Worm (Caenorhabditis elegans) whole organism, L2 larva: ENCODE results near the gene seu-1.
A peak's percentile ranks its signal among the peaks of the same experiment; 100 is the strongest.

Experiments used
- C34F6.9 ChIP-seq: fragments of 150-350 bp; optimal IDR thresholded peaks from 2 replicates; lab custom pipeline; 2014; ENCODE audit warnings: missing biosample characterization, missing genetic modification characterization
- F13H6.1 ChIP-seq: sonication (generic microtip); optimal IDR thresholded peaks from 2 replicates; lab custom pipeline; 2016; ENCODE audit warnings: missing genetic modification characterization, missing compliant biosample characterization
- R02D3.7 ChIP-seq: fragments of 150-350 bp; optimal IDR thresholded peaks from 2 replicates; lab custom pipeline; 2014; ENCODE audit warnings: missing biosample characterization, missing genetic modification characterization
- Y55F3AM.14 ChIP-seq: fragments of 200-800 bp; sonication (Bioruptor generic); optimal IDR thresholded peaks from 2 replicates; lab custom pipeline; 2018; ENCODE audit warnings: mild to moderate bottlenecking, missing genetic modification characterization, missing compliant biosample characterization
- ZK546.5 ChIP-seq: sonication (generic microtip); optimal IDR thresholded peaks from 2 replicates; lab custom pipeline; 2017; ENCODE audit warnings: missing biosample characterization, missing genetic modification characterization
- alr-1 ChIP-seq: fragments of 150-350 bp; optimal IDR thresholded peaks from 2 replicates; lab custom pipeline; 2014; ENCODE audit warnings: missing biosample characterization, missing genetic modification characterization
- aly-2 ChIP-seq: fragments of 150-350 bp; optimal IDR thresholded peaks from 2 replicates; lab custom pipeline; 2014; ENCODE audit warnings: missing biosample characterization, missing genetic modification characterization
- ama-1 ChIP-seq: fragments of 150-350 bp; optimal IDR thresholded peaks from 2 replicates; lab custom pipeline; 2018; ENCODE audit warnings: inconsistent platforms
- blmp-1 ChIP-seq: sonication (generic microtip); optimal IDR thresholded peaks from 2 replicates; lab custom pipeline; 2017; ENCODE audit warnings: missing genetic modification characterization, mild to moderate bottlenecking, missing compliant biosample characterization, antibody characterized with exemption, moderate library complexity; ENCODE audit not compliant: insufficient read depth
- ceh-16 ChIP-seq: fragments of 150-350 bp; optimal IDR thresholded peaks from 2 replicates; lab custom pipeline; 2014; ENCODE audit warnings: missing biosample characterization, missing genetic modification characterization
- ceh-82 ChIP-seq: fragments of 150-350 bp; optimal IDR thresholded peaks from 2 replicates; lab custom pipeline; 2014; ENCODE audit warnings: missing biosample characterization, missing genetic modification characterization
- crh-2 ChIP-seq: sonication (generic microtip); optimal IDR thresholded peaks from 2 replicates; lab custom pipeline; 2017; ENCODE audit warnings: missing biosample characterization, missing genetic modification characterization
- dmd-4 ChIP-seq: sonication (generic microtip); optimal IDR thresholded peaks from 2 replicates; lab custom pipeline; 2017; ENCODE audit warnings: missing biosample characterization, missing genetic modification characterization
- egl-27 ChIP-seq: sonication (generic microtip); optimal IDR thresholded peaks from 3 replicates; lab custom pipeline; 2017; ENCODE audit warnings: missing biosample characterization, missing genetic modification reagents, missing genetic modification characterization
- elt-3 ChIP-seq: sonication (generic microtip); optimal IDR thresholded peaks from 2 replicates; lab custom pipeline; 2017; ENCODE audit warnings: missing biosample characterization, missing genetic modification characterization
- fos-1 ChIP-seq: fragments of 150-350 bp; optimal IDR thresholded peaks from 2 replicates; lab custom pipeline; 2014; ENCODE audit warnings: missing biosample characterization, missing genetic modification characterization
- gmeb-1 ChIP-seq: fragments of 150-350 bp; optimal IDR thresholded peaks from 2 replicates; lab custom pipeline; 2014; ENCODE audit warnings: missing biosample characterization, missing genetic modification characterization
- lin-39 ChIP-seq: fragments of 150-350 bp; optimal IDR thresholded peaks from 2 replicates; lab custom pipeline; 2014; ENCODE audit warnings: missing biosample characterization, missing genetic modification reagents, missing genetic modification characterization
- lsy-2 ChIP-seq, 2 experiments: fragments of 150-350 bp in 1 of 2; sonication (generic microtip) in 1 of 2; optimal IDR thresholded peaks; 2 replicates each; lab custom pipeline; 2014 to 2017; ENCODE audit warnings: missing biosample characterization in 2 of 2, missing genetic modification characterization in 2 of 2
- mbf-1 ChIP-seq: sonication (generic microtip); optimal IDR thresholded peaks from 2 replicates; lab custom pipeline; 2017; ENCODE audit warnings: missing biosample characterization, missing genetic modification characterization
- mdl-1 ChIP-seq, 2 experiments: fragments of 150-350 bp in 1 of 2; sonication (generic microtip) in 1 of 2; optimal IDR thresholded peaks; 2 replicates each; lab custom pipeline; 2017; ENCODE audit warnings: missing biosample characterization in 2 of 2, missing genetic modification characterization in 2 of 2
- nhr-10 ChIP-seq: sonication (generic microtip); optimal IDR thresholded peaks from 2 replicates; lab custom pipeline; 2017; ENCODE audit warnings: missing biosample characterization, missing genetic modification characterization
- nhr-11 ChIP-seq: fragments of 150-350 bp; optimal IDR thresholded peaks from 2 replicates; lab custom pipeline; 2014; ENCODE audit warnings: missing biosample characterization, missing genetic modification characterization
- nhr-129 ChIP-seq: fragments of 150-350 bp; optimal IDR thresholded peaks from 2 replicates; lab custom pipeline; 2014; ENCODE audit warnings: missing biosample characterization, missing genetic modification characterization
- nhr-21 ChIP-seq: fragments of 150-350 bp; optimal IDR thresholded peaks from 2 replicates; lab custom pipeline; 2014; ENCODE audit warnings: missing biosample characterization, missing genetic modification characterization
- nhr-23 ChIP-seq: fragments of 150-350 bp; optimal IDR thresholded peaks from 2 replicates; lab custom pipeline; 2014; ENCODE audit warnings: missing biosample characterization, missing genetic modification reagents, missing genetic modification characterization
- nhr-237 ChIP-seq: fragments of 150-350 bp; optimal IDR thresholded peaks from 2 replicates; lab custom pipeline; 2014; ENCODE audit warnings: missing biosample characterization, missing genetic modification characterization
- nhr-6 ChIP-seq: fragments of 150-350 bp; optimal IDR thresholded peaks from 2 replicates; lab custom pipeline; 2014; ENCODE audit warnings: missing biosample characterization, missing genetic modification characterization
- peb-1 ChIP-seq: fragments of 150-350 bp; optimal IDR thresholded peaks from 2 replicates; lab custom pipeline; 2014; ENCODE audit warnings: missing biosample characterization, missing genetic modification characterization
- sem-4 ChIP-seq: fragments of 150-350 bp; optimal IDR thresholded peaks from 2 replicates; lab custom pipeline; 2014; ENCODE audit warnings: missing biosample characterization, missing genetic modification reagents, missing genetic modification characterization
- skn-1 ChIP-seq: sonication (generic microtip); optimal IDR thresholded peaks from 2 replicates; lab custom pipeline; 2017; ENCODE audit warnings: missing biosample characterization, missing genetic modification characterization
- sma-3 ChIP-seq: sonication (generic microtip); optimal IDR thresholded peaks from 2 replicates; lab custom pipeline; 2016; ENCODE audit warnings: missing genetic modification reagents, missing genetic modification characterization, missing compliant biosample characterization
- sma-9 ChIP-seq, 2 experiments: fragments of 150-350 bp in 1 of 2; sonication (generic microtip) in 1 of 2; optimal IDR thresholded peaks; 2 replicates each; lab custom pipeline; 2014 to 2016; ENCODE audit warnings: missing genetic modification characterization in 2 of 2, mild to moderate bottlenecking in 1 of 2, missing biosample characterization in 1 of 2, missing compliant biosample characterization in 1 of 2, missing genetic modification reagents in 1 of 2, moderate library complexity in 1 of 2
- snpc-4 ChIP-seq: fragments of 150-350 bp; optimal IDR thresholded peaks from 2 replicates; lab custom pipeline; 2014; ENCODE audit warnings: missing biosample characterization, missing genetic modification characterization
- unc-55 ChIP-seq: fragments of 150-350 bp; sonication (generic microtip); optimal IDR thresholded peaks from 3 replicates; lab custom pipeline; 2014; ENCODE audit warnings: missing biosample characterization, missing genetic modification reagents, missing genetic modification characterization
- unc-62 ChIP-seq: fragments of 150-350 bp; optimal IDR thresholded peaks from 2 replicates; lab custom pipeline; 2014; ENCODE audit warnings: missing biosample characterization, missing genetic modification reagents, missing genetic modification characterization
- zag-1 ChIP-seq: fragments of 150-350 bp; optimal IDR thresholded peaks from 2 replicates; lab custom pipeline; 2014; ENCODE audit warnings: missing biosample characterization, missing genetic modification characterization
- ztf-1 ChIP-seq: fragments of 200-800 bp; sonication (Bioruptor generic); conservative IDR thresholded peaks from 2 replicates; pipeline ENCODE4 v1.3.6; 2022; ENCODE audit warnings: missing genetic modification characterization, missing compliant biosample characterization
- ztf-11 ChIP-seq: sonication (generic microtip); optimal IDR thresholded peaks from 2 replicates; lab custom pipeline; 2017; ENCODE audit warnings: missing biosample characterization, missing genetic modification characterization
- ztf-4 ChIP-seq: fragments of 150-350 bp; optimal IDR thresholded peaks from 2 replicates; lab custom pipeline; 2014; ENCODE audit warnings: missing biosample characterization, missing genetic modification characterization

The seu-1 gene

ce11 chrIV:6328198-6328597 lies 1.2 kb upstream of the seu-1 start:
- TF ChIP-seq mbf-1 (tag; lab: Kevin White, UChicago): no peak
- no peak for TF ChIP-seq C34F6.9
- TF ChIP-seq alr-1 (tag; lab: Kevin White, UChicago): no peak
- no peak for TF ChIP-seq snpc-4 (tag; lab: Kevin White, UChicago)
- no peak for TF ChIP-seq blmp-1 (tag; lab: Kevin White, UChicago)
- TF ChIP-seq ama-1 (lab: Kevin White, UChicago): no peak
- TF ChIP-seq ZK546.5: no peak
- TF ChIP-seq egl-27: no peak
- no peak for TF ChIP-seq zag-1 (tag; lab: Kevin White, UChicago)
- TF ChIP-seq dmd-4 (tag; lab: Kevin White, UChicago): no peak
- TF ChIP-seq ceh-16 (tag; lab: Kevin White, UChicago): no peak
- no peak for TF ChIP-seq aly-2 (tag; lab: Kevin White, UChicago)
- no peak for TF ChIP-seq lsy-2 (tag; optimal IDR thresholded peaks at IDR 0.05; lab: Kevin White, UChicago)
- no peak for TF ChIP-seq ztf-11 (tag; lab: Kevin White, UChicago)
- no peak for TF ChIP-seq sem-4 (tag; lab: Kevin White, UChicago)
- TF ChIP-seq nhr-23 (tag; lab: Kevin White, UChicago): no peak

ce11 chrIV:6330790-6331189 lies 1.4 kb downstream of the seu-1 start:
- TF ChIP-seq dmd-4 (tag; lab: Kevin White, UChicago) (no peak), fos-1 (tag; lab: Kevin White, UChicago) (peak; percentile 68), mbf-1 (tag; lab: Kevin White, UChicago) (no peak), sem-4 (tag; lab: Kevin White, UChicago) (no peak), lin-39 (no peak), crh-2 (tag; lab: Kevin White, UChicago) (no peak)

ce11 chrIV:6333915-6334314 lies 4.5 kb downstream of the seu-1 start, which contains the start of gene blos-2:
Gene blos-2, plus strand, starts transcription at chrIV:6334215.
- TF ChIP-seq lsy-2 (tag; optimal IDR thresholded peaks at IDR 0.05; lab: Kevin White, UChicago) (no peak), lin-39 (no peak), nhr-11 (tag; lab: Kevin White, UChicago) (no peak), ceh-16 (tag; lab: Kevin White, UChicago) (no peak), sem-4 (tag; lab: Kevin White, UChicago) (no peak), unc-55 (GFP tag; lab: Kevin White, UChicago) (no peak), fos-1 (tag; lab: Kevin White, UChicago) (no peak), R02D3.7 (tag; lab: Kevin White, UChicago) (no peak)

ce11 chrIV:6335908-6336307 lies 6.5 kb downstream of the seu-1 start, which contains the start of gene mif-4:
Gene mif-4, minus strand, starts transcription at chrIV:6335994.
- TF ChIP-seq mdl-1 (tag; optimal IDR thresholded peaks at IDR 0.05; lab: Kevin White, UChicago) (no peak), egl-27 (no peak), nhr-21 (no peak), mbf-1 (tag; lab: Kevin White, UChicago) (no peak), gmeb-1 (tag; lab: Kevin White, UChicago) (no peak), nhr-237 (tag; lab: Kevin White, UChicago) (no peak), nhr-129 (tag; lab: Kevin White, UChicago) (peak; percentile 9), snpc-4 (tag; lab: Kevin White, UChicago) (no peak), fos-1 (tag; lab: Kevin White, UChicago) (no peak), nhr-10 (no peak), ceh-16 (tag; lab: Kevin White, UChicago) (no peak), peb-1 (tag; lab: Kevin White, UChicago) (no peak), sma-9 (GFP tag; optimal IDR thresholded peaks at IDR 0.05; lab: Kevin White, UChicago) (peak; percentile 9), sma-9 (tag; optimal IDR thresholded peaks at IDR 0.05; lab: Kevin White, UChicago) (no peak), ceh-82 (tag; lab: Kevin White, UChicago) (no peak), ama-1 (lab: Kevin White, UChicago) (no peak), C34F6.9 (no peak)

- TF ChIP-seq unc-62 (peak; percentile 88), skn-1 (peak; percentile 53), nhr-237 (tag; lab: Kevin White, UChicago) (no peak), nhr-21 (peak; percentile 98), sma-3 (GFP tag; lab: Kevin White, UChicago) (peak; percentile 97), ztf-4 (tag; lab: Kevin White, UChicago) (peak; percentile 96), gmeb-1 (tag; lab: Kevin White, UChicago) (peak; percentile 89), Y55F3AM.14 (GFP tag; lab: Kevin White, UChicago) (peak; percentile 91), alr-1 (tag; lab: Kevin White, UChicago) (no peak), ceh-82 (tag; lab: Kevin White, UChicago) (peak; percentile 45), nhr-6 (tag; lab: Kevin White, UChicago) (peak; percentile 95), ztf-1 (GFP tag; lab: Robert Waterston, UW) (no peak), sem-4 (tag; lab: Kevin White, UChicago) (peak; percentile 98), egl-27 (peak; percentile 87), peb-1 (tag; lab: Kevin White, UChicago) (no peak), mbf-1 (tag; lab: Kevin White, UChicago) (no peak), dmd-4 (tag; lab: Kevin White, UChicago) (no peak), blmp-1 (tag; lab: Kevin White, UChicago) (peak; percentile 98), fos-1 (tag; lab: Kevin White, UChicago) (peak; percentile 87), snpc-4 (tag; lab: Kevin White, UChicago) (peak; percentile 57), C34F6.9 (peak; percentile 99), elt-3 (tag; lab: Kevin White, UChicago) (no peak), F13H6.1 (tag; lab: Kevin White, UChicago) (peak; percentile 97), nhr-23 (tag; lab: Kevin White, UChicago) (no peak), sma-9 (GFP tag; optimal IDR thresholded peaks at IDR 0.05; lab: Kevin White, UChicago) (peak; percentile 100), sma-9 (tag; optimal IDR thresholded peaks at IDR 0.05; lab: Kevin White, UChicago) (peak; percentile 79), aly-2 (tag; lab: Kevin White, UChicago) (no peak)
Measured at ce11 chrIV:6336748-6337147, 7.3 kb downstream of the seu-1 start.
